Worm (Caenorhabditis elegans) whole organism, dauer: ENCODE results near the gene marb-1.

Source experiments
- unc-62 ChIP-seq: sonication (generic microtip); optimal IDR thresholded peaks from 2 replicates; lab custom pipeline; 2017; ENCODE audit warnings: missing biosample characterization, missing genetic modification reagents, missing genetic modification characterization

The marb-1 gene

DNA sequence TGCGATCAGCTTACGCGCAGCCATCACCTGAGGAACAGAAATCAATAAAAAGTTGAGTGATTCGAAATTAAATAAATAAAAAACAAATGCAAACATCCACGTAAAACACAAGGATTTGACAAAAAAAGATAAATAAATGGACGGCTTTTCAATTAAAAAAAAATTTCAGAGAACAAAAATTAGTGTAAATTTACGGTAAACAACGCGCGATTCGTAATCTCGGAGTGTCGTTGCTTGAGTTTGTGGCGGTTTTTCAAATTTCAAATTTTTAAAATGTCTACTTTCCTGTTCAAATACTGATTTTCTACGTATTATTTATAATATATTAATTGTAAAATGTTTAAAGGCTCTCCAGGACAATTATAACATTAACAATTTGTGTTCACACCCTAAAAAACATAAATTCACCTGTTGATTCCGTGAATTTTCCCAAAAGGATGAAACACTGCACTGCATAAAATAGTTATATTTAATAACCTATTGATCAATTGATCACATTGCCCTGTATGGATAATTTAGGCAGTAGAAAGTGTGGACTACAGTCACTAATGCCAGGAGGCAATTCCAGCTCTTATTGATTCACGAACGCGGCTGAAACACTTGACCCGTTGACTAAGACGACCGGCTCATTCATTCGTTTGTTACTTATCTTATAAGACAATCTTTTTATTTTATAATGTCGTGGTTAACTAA is at the start of gene marb-1, which contains the start of gene F35G2.3:
Gene marb-1, minus strand, starts transcription at position 27 of the 693 bp plus-strand sequence.
Gene F35G2.3, plus strand, starts transcription at position 643 of the 693 bp plus-strand sequence.
- TF ChIP-seq unc-62 (GFP tag; lab: Kevin White, UChicago) = no peak

DNA sequence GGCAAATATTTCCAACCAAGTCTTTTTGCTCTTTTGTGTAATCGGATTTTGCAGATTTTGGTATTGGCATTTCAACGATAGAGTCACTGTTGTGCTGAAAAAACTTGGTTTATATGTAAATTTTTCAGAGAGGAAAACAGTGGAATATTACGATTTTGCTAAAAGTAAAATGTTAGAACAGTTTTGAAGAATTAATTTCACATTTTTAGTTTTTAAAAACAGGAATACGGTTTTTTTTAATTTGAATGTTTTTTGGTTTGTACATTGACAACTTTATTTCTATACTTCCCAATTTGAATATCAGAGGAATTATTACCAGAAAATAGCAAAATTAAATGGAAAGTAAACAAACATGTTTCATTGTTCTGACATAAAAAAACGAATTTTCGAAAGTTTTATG is 43.8 kb upstream of the marb-1 start, which contains the start of gene dnj-26:
Gene dnj-26, minus strand, starts transcription at position 101 of the 400 bp plus-strand sequence.
- no peak for TF ChIP-seq unc-62 (GFP tag; lab: Kevin White, UChicago)

DNA sequence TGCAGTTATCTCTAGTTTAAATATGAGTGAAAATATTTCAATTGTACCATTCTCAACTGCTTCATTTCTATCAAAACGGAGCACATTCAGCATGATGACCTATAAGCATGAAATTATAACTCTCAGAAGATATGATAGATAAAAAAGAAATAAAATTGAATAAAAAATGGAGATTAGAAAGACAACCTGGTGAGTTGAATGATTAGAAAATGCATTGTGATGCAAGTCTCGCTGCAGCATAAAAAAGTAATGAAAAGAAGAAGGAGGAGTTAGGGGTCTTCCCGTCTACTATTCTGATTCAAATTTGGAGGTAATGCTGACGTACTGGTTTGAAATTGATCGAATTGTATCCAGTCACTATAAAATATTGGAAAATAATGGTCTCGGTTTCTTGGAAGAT is 35.9 kb upstream of the marb-1 start, which contains the start of gene sre-15:
Gene sre-15, minus strand, starts transcription at position 101 of the 400 bp plus-strand sequence.
- TF ChIP-seq unc-62 (GFP tag; lab: Kevin White, UChicago) = no peak

DNA sequence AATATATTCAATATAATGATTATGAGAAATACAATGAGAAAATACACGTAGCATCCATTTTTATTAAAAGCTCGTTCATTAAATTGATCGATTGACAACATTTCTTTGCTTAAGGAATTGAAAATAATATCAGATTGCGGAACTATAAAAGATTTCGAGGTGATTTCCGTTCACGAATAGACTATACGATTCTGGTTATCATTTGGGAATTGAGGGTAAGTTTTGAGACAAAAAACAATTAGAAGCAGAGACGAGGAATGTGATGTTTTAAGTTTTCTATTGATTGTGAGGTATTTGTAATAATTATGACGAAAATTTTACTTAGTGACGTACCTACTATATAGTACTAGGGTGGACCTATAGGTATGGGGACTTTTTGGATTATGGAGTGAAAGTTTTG is 30.0 kb upstream of the marb-1 start, which contains the start of gene sre-19:
Gene sre-19, minus strand, starts transcription at position 101 of the 400 bp plus-strand sequence.
- no peak for TF ChIP-seq unc-62 (GFP tag; lab: Kevin White, UChicago)

DNA sequence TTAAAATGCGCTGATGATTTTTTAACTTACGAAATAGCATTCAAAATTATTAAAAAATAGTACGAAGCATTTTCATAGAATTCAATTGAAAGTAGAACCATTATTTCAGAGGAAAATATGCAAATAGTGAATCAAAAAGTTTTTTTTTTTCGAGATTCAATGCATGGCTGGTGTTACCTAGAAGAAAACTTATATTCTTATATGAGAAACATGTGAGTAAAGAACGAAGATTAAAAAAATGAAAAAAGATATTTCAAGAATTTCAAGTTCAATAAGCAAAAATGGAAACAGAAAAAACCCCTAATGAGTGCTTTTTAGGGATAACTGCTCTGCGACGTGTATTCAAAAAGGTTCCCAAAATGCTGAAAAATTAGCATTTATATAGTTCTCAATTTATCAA is 27.2 kb upstream of the marb-1 start, which contains the start of gene sre-16:
Gene sre-16, minus strand, starts transcription at position 101 of the 400 bp plus-strand sequence.
- no peak for TF ChIP-seq unc-62 (GFP tag; lab: Kevin White, UChicago)

DNA sequence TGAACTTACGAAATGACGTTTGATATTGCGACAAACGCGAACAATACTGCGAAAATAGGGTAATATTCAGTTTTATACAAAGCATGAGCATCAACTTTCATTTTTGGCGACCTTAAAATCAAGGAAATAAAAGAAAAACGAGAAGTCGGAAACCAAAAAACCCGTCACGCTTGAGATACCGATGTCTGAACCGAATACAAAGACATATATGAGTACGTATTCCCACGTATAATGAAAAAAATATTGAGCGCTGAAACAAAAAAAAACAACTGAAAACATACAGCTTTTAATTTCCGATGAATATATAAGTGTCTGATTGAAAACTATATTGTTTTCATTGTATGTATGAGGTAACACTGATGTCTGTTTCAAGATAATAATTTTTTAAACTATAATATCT is 20.9 kb upstream of the marb-1 start, which contains the start of gene sre-18:
Gene sre-18, minus strand, starts transcription at position 101 of the 400 bp plus-strand sequence.
- TF ChIP-seq unc-62 (GFP tag; lab: Kevin White, UChicago) = no peak

DNA sequence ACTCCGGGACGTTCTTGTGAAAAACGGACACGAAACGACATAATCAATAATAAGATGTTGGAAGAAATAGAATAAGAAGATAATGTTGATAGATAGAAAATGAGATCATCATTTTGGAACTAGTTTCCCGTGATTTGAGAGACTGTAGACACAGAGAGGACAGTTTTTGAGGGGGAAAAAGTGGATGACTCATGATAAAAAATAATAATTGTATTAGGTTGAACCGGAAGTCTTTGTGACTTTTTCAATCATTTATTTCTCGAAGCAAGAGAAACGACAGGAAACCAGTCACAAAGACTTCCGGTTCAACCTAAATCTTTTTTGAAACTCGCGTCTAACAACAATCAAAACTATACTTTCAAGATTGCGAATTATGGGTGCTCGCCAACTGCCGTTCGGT is 18.2 kb upstream of the marb-1 start, which contains the start of gene mlt-3:
Gene mlt-3, minus strand, starts transcription at position 101 of the 400 bp plus-strand sequence.
- no peak for TF ChIP-seq unc-62 (GFP tag; lab: Kevin White, UChicago)

DNA sequence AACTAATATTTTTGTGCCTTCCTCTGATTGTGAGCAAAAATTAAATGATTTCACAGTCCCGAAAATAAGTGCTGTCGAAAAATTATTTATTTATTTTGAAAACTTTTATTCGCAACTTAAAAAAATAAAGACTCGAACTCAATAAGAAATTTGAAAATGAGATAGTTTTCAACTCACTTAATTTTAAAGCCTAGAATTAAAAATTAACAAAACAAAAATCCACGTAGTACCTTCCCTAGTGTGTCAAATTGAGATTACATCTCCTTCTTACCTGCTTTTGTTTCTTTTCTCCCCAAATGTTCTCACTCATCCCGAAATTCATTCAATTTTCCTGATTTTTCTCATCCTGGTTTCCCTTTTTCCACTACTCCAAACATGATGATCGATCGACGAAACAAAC is 10.5 kb upstream of the marb-1 start, which contains the start of gene F35G2.5:
Gene F35G2.5, plus strand, starts transcription at position 301 of the 400 bp plus-strand sequence.
- no peak for TF ChIP-seq unc-62 (GFP tag; lab: Kevin White, UChicago)

DNA sequence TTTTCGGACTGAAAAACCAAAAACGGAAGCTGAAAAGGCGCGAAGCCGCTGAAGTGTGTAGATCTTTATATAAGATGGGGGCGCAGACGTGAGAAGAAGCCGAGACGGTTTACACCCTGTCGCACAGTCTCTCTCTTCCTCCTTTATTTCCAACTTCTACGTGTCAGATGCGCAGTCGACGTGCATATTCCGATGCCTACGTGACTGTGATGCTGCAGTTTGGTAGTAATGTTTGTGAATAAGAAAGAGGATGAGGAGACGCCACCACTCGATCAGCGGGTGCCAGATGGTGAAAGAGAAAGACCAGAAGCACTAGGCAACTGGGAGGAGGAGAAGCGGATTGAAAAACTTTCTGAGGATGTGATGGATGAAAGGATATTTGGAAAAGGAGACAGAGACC is 9.4 kb upstream of the marb-1 start:
- TF ChIP-seq unc-62 (GFP tag; lab: Kevin White, UChicago) = no peak

DNA sequence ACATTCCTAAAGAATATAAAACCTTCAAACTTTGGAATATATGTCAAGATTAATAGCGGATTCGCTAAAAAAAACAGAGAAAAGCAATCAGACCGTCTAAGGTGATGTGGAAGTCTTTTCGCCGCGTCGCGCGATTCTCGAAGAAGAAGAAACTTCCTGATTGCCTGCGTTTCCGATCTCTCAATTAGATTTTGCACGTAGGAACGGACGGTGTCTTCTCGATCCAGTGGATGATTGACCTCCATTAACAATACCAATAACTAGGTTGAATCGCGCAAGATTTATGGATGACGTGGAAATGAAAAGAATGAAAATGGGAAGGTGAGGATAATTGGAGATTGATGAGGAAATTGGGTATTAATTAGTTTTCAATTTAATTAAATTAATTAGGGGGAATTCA is 8.3 kb upstream of the marb-1 start:
- TF ChIP-seq unc-62 (GFP tag; lab: Kevin White, UChicago) = no peak

DNA sequence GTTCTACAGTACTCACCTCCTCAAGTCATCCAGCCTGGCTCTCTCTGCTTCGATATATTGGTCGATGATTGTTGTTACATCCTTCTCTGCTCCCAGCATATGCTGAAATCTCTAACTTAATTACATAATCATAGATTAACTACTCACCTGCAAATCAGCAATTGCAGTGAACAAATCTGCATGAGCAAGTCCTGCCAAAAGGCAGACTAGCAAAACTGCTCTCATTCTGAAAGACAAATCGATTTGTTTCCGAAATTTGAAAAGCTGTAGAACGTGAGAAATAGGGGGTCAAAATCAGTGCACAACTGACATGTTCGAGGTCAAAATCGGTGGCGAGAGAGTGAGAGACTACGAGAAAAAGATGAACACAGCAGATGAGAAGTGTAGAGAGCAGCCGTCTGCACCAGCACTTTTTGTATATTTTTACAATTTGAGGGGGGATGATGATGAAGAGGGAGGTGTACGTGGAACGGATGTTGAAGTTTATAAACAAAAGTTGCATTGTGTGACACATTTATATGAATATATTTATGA is 7.0 kb upstream of the marb-1 start, which contains the start of gene phy-2:
Gene phy-2, minus strand, starts transcription at position 226 of the 534 bp plus-strand sequence.
- no peak for TF ChIP-seq unc-62 (GFP tag; lab: Kevin White, UChicago)

DNA sequence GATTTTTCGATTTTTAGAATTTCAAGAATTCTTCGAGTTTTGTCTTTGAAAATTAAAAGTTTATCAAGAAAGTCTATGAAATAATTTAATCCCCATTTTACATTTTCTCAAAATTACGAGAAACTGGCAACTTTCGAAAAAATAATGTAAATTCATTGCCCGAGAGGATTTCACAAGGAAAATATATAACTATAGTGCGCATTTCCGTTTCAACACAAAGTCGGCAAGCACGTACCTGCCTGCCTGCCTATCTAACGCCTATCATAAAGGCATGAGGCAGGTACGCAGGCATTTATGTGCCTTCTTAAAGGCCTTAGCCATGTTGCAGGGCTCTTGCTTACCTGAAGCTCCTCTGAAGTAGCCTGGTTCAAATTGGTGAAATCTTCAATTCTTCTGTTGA is 4.0 kb upstream of the marb-1 start:
- no peak for TF ChIP-seq unc-62 (GFP tag; lab: Kevin White, UChicago)

DNA sequence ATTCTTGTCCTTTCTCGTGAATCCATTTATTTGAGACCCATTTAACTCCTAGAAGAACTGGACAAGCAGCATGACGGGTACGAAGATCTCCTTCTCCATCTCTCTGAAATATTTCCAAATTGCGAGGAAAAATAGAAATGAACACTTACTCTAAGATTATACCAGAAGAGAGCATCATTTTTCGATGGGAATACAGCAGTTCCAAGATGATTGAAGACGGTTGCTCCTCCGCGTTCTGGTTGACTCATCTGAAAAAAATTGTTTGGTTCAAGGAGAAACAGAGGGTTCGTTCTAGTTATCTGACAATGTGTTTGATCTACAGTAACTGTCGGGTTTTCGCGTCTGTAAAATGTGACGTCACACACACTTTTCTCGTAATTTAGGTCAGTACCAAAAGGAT is 2.5 kb upstream of the marb-1 start:
- no peak for TF ChIP-seq unc-62 (GFP tag; lab: Kevin White, UChicago)

DNA sequence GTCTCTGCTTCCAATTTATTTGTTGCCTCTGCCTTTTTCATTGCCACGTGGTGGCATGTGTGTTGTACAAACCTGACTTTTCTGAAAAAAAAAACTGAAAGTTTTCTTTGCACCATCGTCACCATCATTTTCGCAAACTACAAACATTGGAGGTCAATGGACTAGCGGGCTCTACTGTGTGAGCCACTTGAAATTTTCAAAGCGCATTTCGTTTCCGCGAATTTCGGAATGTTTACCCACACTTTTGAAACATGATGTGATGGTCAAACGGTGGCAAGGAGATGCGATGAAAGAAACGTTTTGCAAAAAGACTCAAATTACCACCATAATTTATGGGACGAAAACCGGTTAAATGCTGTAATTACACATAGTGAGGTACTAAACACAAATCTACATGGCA is 937 bp downstream of the marb-1 start:
- no peak for TF ChIP-seq unc-62 (GFP tag; lab: Kevin White, UChicago)

DNA sequence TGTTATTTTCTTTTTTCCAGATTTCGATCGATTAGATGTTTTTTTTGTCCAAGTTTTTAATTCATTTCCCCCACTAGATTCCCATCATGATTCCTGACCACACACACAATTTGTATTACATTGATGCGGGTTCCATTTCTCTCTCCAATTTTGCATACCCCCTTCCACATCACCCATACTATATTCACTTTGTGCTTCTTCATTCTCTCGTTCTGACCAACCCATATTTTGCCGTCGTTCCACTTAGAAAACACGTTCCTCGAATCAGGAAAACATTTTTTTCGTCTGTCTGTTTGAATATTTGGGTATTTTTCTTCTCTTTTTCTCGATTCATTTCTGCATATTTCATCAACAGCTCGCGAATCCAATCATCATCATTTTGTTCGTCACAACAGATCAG is 1.4 kb downstream of the marb-1 start:
- no peak for TF ChIP-seq unc-62 (GFP tag; lab: Kevin White, UChicago)

DNA sequence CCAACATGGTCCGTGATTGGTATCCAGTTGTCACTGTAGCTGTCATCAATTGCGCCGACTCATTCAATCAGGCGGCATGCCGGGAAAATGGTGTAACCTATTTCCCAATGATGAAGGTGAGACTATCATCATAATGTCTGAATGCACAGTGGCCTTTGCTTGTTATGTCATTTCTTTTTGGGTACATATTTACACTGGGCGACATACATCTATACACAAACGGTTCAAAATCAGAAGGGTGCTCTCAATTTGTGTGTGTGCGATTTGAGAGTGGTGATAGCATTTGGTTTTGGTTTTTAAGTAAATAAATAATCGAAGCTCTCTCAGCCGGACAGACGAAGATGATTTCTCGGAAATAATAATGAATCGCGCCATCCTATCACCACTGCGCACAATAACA is 4.8 kb downstream of the marb-1 start:
- no peak for TF ChIP-seq unc-62 (GFP tag; lab: Kevin White, UChicago)
